Worm (Caenorhabditis elegans) whole organism, L4/young adult: ENCODE data around the gene xpo-1.

Experiments
- W03F9.2 ChIP-seq: fragments of 150-350 bp; optimal IDR thresholded peaks from 2 replicates; lab custom pipeline; 2014; ENCODE audit warnings: missing biosample characterization, missing genetic modification characterization
- dao-5 ChIP-seq: sonication (generic microtip); optimal IDR thresholded peaks from 2 replicates; lab custom pipeline; 2016; ENCODE audit warnings: missing genotype, missing genetic modification characterization, moderate library complexity, missing compliant biosample characterization
- him-1 ChIP-seq: sonication (generic microtip); optimal IDR thresholded peaks from 2 replicates; lab custom pipeline; 2016; ENCODE audit warnings: missing genotype, missing genetic modification reagents, missing genetic modification characterization, missing compliant biosample characterization

- TF ChIP-seq him-1 (tag; lab: Kevin White, UChicago) (no peak), W03F9.2 (tag; lab: Kevin White, UChicago) (no peak), dao-5 (tag; lab: Kevin White, UChicago) (no peak)
Measured at ce11 chrV:7816486-7816885, 11.6 kb downstream of the xpo-1 start.
